Fruit fly (Drosophila melanogaster): ENCODE measurements around the gene CG42340.

CG42340 gene

DNA sequence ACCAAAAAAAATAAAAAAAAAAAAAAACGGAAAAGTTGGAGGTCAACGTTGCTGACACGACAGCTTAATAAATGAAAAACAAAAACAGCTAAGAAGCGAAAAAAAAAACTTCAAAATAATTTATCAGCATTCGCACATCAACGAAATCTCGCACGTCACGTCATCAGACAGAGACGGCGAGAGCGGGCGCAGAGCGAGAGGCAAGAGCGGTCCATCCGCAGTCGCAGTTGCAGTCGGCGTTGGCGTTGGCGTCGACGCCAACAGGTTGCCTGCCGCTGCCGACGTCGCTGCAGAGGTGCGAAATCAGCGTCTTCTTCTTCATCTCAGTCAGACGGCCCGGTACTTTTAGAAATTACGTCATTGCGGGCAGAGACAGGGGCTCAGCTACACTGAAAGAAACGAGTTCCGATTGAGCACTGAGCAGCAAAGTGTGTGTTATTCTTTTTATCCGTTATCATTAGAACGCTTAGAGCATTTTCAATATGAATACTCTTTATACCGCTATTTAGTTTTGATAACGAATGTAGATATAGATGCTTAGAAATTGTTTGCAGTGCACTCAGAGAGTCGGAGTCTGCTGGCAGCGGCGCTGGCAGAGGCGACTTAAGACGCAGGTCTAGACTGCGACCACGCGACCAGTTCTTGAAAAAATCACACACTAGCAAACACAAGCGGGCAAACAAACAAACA, 25.4 kb upstream of the CG42340 start:
- TF ChIP-seq bab1 (GFP tag; optimal IDR thresholded peaks at IDR 0.05) (peak; percentile 86), CG1620 (GFP tag; optimal IDR thresholded peaks at IDR 0.05) (peak; percentile 90), toe (GFP tag; optimal IDR thresholded peaks at IDR 0.05) (peak; percentile 81), CG7045 (GFP tag; optimal IDR thresholded peaks at IDR 0.05) (peak; percentile 87), Crg-1 (GFP tag; optimal IDR thresholded peaks at IDR 0.05) (peak; percentile 42), kay (GFP tag; ENCODE audit: borderline replicate concordance) (no peak), Clk (GFP tag; optimal IDR thresholded peaks at IDR 0.05) (peak; percentile 66), CG14711 (tag; optimal IDR thresholded peaks at IDR 0.05) (peak; percentile 88), CG11617 (GFP tag; optimal IDR thresholded peaks at IDR 0.05) (peak; percentile 67), CG33017 (tag; optimal IDR thresholded peaks at IDR 0.05) (peak; percentile 83), pad (GFP tag; optimal IDR thresholded peaks at IDR 0.05) (peak; percentile 78), CG7101 (tag; optimal IDR thresholded peaks at IDR 0.05) (peak; percentile 87), tj (GFP tag; optimal IDR thresholded peaks at IDR 0.05) (peak; percentile 60), cnc (optimal IDR thresholded peaks at IDR 0.05) (no peak), CG12768 (GFP tag; optimal IDR thresholded peaks at IDR 0.05) (peak; percentile 88), Mnt (GFP tag; optimal IDR thresholded peaks at IDR 0.05) (peak; percentile 64), cic (GFP tag; optimal IDR thresholded peaks at IDR 0.05) (peak; percentile 33), CG5204 (GFP tag; optimal IDR thresholded peaks at IDR 0.05) (peak; percentile 82), ovo (GFP tag; optimal IDR thresholded peaks at IDR 0.05) (peak; percentile 31), Hr96 (GFP tag; optimal IDR thresholded peaks at IDR 0.05) (peak; percentile 89)

DNA sequence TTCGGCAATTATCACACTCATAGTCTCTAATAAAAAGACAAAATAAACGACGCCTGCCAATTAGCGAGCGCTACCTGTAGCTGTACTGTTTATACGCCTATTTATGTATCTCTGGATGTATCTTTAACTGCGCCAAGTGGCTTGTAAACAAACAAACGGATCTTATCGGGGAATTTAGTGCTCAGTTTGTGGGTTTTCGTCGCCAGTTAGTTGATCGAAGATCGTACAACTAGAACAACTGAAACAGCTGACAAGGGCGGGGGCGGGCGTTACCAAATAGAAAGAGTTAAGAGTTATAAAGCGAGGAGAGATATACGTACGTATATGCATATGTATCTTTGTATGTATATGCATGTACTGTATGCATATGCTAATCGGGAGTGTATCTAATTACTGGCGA, 22.8 kb upstream of the CG42340 start:
- TF ChIP-seq cnc (optimal IDR thresholded peaks at IDR 0.05): no peak
- TF ChIP-seq bab1 (GFP tag; optimal IDR thresholded peaks at IDR 0.05): no peak
- TF ChIP-seq CG7101 (tag; optimal IDR thresholded peaks at IDR 0.05): peak; percentile 10
- no peak for TF ChIP-seq CG11617 (GFP tag; optimal IDR thresholded peaks at IDR 0.05)
- no peak for TF ChIP-seq tj (GFP tag; optimal IDR thresholded peaks at IDR 0.05)
- TF ChIP-seq pad (GFP tag; optimal IDR thresholded peaks at IDR 0.05): peak; percentile 2
- TF ChIP-seq CG5204 (GFP tag; optimal IDR thresholded peaks at IDR 0.05): no peak
- no peak for TF ChIP-seq Hr96 (GFP tag; optimal IDR thresholded peaks at IDR 0.05)
- no peak for TF ChIP-seq CG12768 (GFP tag; optimal IDR thresholded peaks at IDR 0.05)
- TF ChIP-seq CG7045 (GFP tag; optimal IDR thresholded peaks at IDR 0.05): no peak
- TF ChIP-seq CG14711 (tag; optimal IDR thresholded peaks at IDR 0.05): no peak
- no peak for TF ChIP-seq ovo (GFP tag; optimal IDR thresholded peaks at IDR 0.05)
- TF ChIP-seq cic (GFP tag; optimal IDR thresholded peaks at IDR 0.05): peak; percentile 51
- TF ChIP-seq kay (GFP tag; ENCODE audit: borderline replicate concordance): peak; percentile 19
- peak; percentile 36 for TF ChIP-seq Mnt (GFP tag; optimal IDR thresholded peaks at IDR 0.05)
- TF ChIP-seq toe (GFP tag; optimal IDR thresholded peaks at IDR 0.05): no peak
- peak; percentile 12 for TF ChIP-seq CG1620 (GFP tag; optimal IDR thresholded peaks at IDR 0.05)
- no peak for TF ChIP-seq Clk (GFP tag; optimal IDR thresholded peaks at IDR 0.05)
- TF ChIP-seq CG33017 (tag; optimal IDR thresholded peaks at IDR 0.05): no peak

DNA sequence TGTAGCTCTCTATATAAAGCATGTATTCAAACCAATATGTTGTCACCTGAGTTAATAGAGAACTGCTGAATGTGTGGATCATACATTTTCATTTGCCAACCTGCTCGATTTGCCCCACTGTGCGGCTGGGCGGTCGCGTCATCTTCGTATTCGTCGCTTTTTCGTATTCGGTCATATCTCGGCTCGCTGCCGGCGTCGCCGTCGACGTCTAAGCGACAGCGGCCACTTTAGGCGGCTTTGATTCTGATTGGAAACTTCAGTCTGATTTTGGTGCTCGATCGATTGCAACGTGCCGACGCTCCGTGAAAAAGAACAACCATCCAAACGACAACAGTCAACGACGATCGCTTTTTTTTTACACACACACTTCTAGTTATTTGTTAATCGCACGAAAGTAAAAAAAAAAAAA, 21.7 kb upstream of the CG42340 start:
- TF ChIP-seq bab1 (GFP tag; optimal IDR thresholded peaks at IDR 0.05) (peak; percentile 41), ovo (GFP tag; optimal IDR thresholded peaks at IDR 0.05) (no peak), tj (GFP tag; optimal IDR thresholded peaks at IDR 0.05) (peak; percentile 49), cnc (optimal IDR thresholded peaks at IDR 0.05) (no peak)

DNA sequence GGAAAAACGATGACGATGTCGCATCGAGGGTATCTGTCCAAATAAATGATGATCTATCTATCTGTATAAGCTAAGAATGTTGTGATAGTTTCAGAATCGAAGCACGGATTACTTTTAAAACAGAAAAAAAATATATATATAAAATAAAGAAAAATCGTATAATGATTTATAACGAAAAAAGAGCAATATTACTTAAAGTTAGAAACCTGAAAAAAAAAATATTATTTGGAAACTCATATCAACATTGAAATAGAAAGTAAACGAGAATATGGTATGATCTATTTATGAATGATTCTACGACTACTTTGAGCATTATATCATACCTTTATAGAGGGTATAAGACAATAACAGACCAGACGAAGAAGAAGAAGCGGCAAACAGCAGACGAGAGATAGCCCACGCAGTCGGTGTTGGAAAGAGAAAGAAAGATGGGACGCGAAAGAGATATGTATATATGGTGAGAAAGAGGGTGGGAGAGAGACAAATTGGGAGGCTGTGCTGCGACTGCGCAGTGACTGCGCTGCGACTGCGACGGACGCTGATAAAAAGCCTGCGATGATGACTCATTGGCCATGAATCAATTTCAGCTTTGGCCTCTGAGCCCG, 19.5 kb upstream of the CG42340 start:
- no peak for TF ChIP-seq bab1 (GFP tag; optimal IDR thresholded peaks at IDR 0.05)
- TF ChIP-seq CG11617 (GFP tag; optimal IDR thresholded peaks at IDR 0.05): no peak
- TF ChIP-seq CG7101 (tag; optimal IDR thresholded peaks at IDR 0.05): no peak
- TF ChIP-seq CG7045 (GFP tag; optimal IDR thresholded peaks at IDR 0.05): no peak
- TF ChIP-seq CG14711 (tag; optimal IDR thresholded peaks at IDR 0.05): no peak
- no peak for TF ChIP-seq Crg-1 (GFP tag; optimal IDR thresholded peaks at IDR 0.05)
- no peak for TF ChIP-seq pad (GFP tag; optimal IDR thresholded peaks at IDR 0.05)
- TF ChIP-seq toe (GFP tag; optimal IDR thresholded peaks at IDR 0.05): no peak
- no peak for TF ChIP-seq tj (GFP tag; optimal IDR thresholded peaks at IDR 0.05)
- no peak for TF ChIP-seq CG12768 (GFP tag; optimal IDR thresholded peaks at IDR 0.05)
- TF ChIP-seq CG1620 (GFP tag; optimal IDR thresholded peaks at IDR 0.05): no peak
- no peak for TF ChIP-seq cnc (optimal IDR thresholded peaks at IDR 0.05)
- TF ChIP-seq Clk (GFP tag; optimal IDR thresholded peaks at IDR 0.05): no peak
- TF ChIP-seq Mnt (GFP tag; optimal IDR thresholded peaks at IDR 0.05): no peak
- TF ChIP-seq cic (GFP tag; optimal IDR thresholded peaks at IDR 0.05): no peak
- no peak for TF ChIP-seq CG5204 (GFP tag; optimal IDR thresholded peaks at IDR 0.05)
- no peak for TF ChIP-seq kay (GFP tag; ENCODE audit: borderline replicate concordance)
- TF ChIP-seq ovo (GFP tag; optimal IDR thresholded peaks at IDR 0.05): no peak
- TF ChIP-seq Hr96 (GFP tag; optimal IDR thresholded peaks at IDR 0.05): no peak
- TF ChIP-seq CG33017 (tag; optimal IDR thresholded peaks at IDR 0.05): no peak

DNA sequence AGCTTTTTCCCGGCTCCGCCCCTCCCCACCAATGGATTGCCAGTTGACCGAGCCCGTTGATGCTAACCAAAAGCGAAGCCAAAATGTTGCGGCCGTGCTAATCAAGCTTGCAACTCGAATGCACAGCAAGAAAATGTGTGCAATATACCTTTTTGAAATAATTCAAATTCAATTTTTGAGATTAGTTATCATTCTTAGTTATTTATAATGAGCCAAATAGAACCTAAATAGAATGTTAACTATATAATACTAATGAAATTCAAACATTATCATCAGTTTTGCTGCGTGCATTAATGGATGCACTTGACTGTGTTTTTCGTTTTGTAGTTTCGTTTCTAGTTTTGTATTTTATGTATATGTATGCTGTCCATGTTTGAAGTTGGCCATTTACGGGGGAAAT, 18.2 kb upstream of the CG42340 start:
- TF ChIP-seq bab1 (GFP tag; optimal IDR thresholded peaks at IDR 0.05) (peak; percentile 41), cic (GFP tag; optimal IDR thresholded peaks at IDR 0.05) (no peak)

DNA sequence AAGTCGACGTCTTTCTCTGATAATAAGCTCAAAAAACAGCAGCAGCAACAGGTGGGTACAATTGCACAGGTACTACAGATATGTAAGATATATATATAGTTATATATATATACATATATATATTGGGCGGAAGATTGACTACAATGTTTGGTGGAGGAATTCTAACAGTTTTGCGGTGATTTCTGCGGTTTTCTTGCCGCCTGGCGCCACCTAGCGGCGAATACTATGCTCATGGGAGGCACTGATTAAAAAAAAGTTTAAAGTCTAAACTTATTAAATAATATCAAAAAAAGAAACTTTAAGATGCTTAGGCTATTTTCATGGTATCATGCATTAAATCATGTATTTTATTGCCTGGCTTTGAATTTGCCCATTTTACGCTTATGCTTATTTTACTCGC, 17.2 kb upstream of the CG42340 start:
- no peak for TF ChIP-seq Hr96 (GFP tag; optimal IDR thresholded peaks at IDR 0.05)
- no peak for TF ChIP-seq CG33017 (tag; optimal IDR thresholded peaks at IDR 0.05)
- no peak for TF ChIP-seq Clk (GFP tag; optimal IDR thresholded peaks at IDR 0.05)
- TF ChIP-seq Crg-1 (GFP tag; optimal IDR thresholded peaks at IDR 0.05): no peak
- no peak for TF ChIP-seq kay (GFP tag; ENCODE audit: borderline replicate concordance)
- no peak for TF ChIP-seq Mnt (GFP tag; optimal IDR thresholded peaks at IDR 0.05)
- no peak for TF ChIP-seq cic (GFP tag; optimal IDR thresholded peaks at IDR 0.05)
- no peak for TF ChIP-seq bab1 (GFP tag; optimal IDR thresholded peaks at IDR 0.05)
- no peak for TF ChIP-seq CG7101 (tag; optimal IDR thresholded peaks at IDR 0.05)
- TF ChIP-seq tj (GFP tag; optimal IDR thresholded peaks at IDR 0.05): no peak
- no peak for TF ChIP-seq ovo (GFP tag; optimal IDR thresholded peaks at IDR 0.05)
- no peak for TF ChIP-seq CG11617 (GFP tag; optimal IDR thresholded peaks at IDR 0.05)
- TF ChIP-seq CG12768 (GFP tag; optimal IDR thresholded peaks at IDR 0.05): no peak
- no peak for TF ChIP-seq CG5204 (GFP tag; optimal IDR thresholded peaks at IDR 0.05)
- no peak for TF ChIP-seq pad (GFP tag; optimal IDR thresholded peaks at IDR 0.05)
- no peak for TF ChIP-seq toe (GFP tag; optimal IDR thresholded peaks at IDR 0.05)

All from whole organism, adult.